Worm (Caenorhabditis elegans): Measurements from ENCODE around the gene cee-1.

The cee-1 gene

DNA sequence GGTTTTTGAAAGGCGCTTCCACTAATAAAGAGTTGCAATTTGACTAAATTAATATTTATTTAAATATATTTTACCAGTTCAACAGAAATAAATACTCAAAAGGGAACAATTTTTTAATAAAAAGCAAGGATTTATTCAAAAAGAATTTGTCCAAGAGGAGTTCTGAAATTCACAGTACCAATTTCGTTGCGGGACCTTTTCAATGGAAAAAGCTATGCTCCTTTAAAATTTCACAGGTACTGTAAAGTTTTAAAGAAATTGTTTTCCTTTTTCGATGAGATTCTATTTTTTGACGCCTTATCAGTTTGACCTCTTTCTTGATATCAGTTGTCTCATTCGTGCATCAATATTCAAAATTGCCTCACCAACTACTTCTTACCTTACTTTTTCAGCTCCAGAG lies 12.2 kb upstream of the cee-1 start, which contains the start of gene tag-340:
Gene tag-340 (plus strand): TSS at position 249 of the 400 bp plus-strand sequence.
- TF ChIP-seq M03D4.4 (tag; optimal IDR thresholded peaks at IDR 0.05), result no peak
- TF ChIP-seq sptf-1 (tag; optimal IDR thresholded peaks at IDR 0.05), result no peak
- TF ChIP-seq unc-62 (GFP tag; optimal IDR thresholded peaks at IDR 0.05), result no peak
- no peak for TF ChIP-seq ces-1 (GFP tag; optimal IDR thresholded peaks at IDR 0.05)
- TF ChIP-seq ceh-43 (GFP tag; optimal IDR thresholded peaks at IDR 0.05), result no peak
- no peak for TF ChIP-seq drap-1 (GFP tag; optimal IDR thresholded peaks at IDR 0.05)
- TF ChIP-seq hlh-1 (tag; optimal IDR thresholded peaks at IDR 0.05), result no peak
- TF ChIP-seq elt-3 (tag; optimal IDR thresholded peaks at IDR 0.05), result no peak
- TF ChIP-seq bed-3 (GFP tag; optimal IDR thresholded peaks at IDR 0.05), result no peak
- no peak for TF ChIP-seq blmp-1 (tag; optimal IDR thresholded peaks at IDR 0.05)
- TF ChIP-seq nhr-76 (tag; optimal IDR thresholded peaks at IDR 0.05), result no peak

DNA sequence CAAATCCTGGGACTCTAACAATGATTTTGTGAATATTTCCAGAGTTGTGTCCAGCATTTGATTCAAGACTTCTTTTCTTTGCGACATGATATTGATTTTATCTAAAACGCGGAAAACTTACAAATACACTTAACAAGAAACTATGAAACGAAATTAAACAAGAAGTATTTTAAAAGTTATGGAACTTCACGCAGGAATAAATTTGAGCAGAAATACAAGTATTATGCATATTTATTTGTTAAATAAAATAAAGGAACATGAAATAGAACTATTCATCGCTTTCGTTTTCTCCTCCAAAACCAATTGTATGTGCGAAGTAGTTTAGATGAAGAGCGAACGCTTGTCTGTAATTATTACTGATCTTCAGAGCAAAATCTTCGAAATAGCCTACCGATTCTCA lies 8.7 kb upstream of the cee-1 start, which contains the start of gene kbp-2:
Gene kbp-2 (minus strand): TSS at position 101 of the 400 bp plus-strand sequence.
- TF ChIP-seq elt-1 (tag; optimal IDR thresholded peaks at IDR 0.05; ENCODE audit: borderline replicate concordance, insufficient read depth) (no peak), M03D4.4 (tag; optimal IDR thresholded peaks at IDR 0.05) (no peak), ham-2 (GFP tag; optimal IDR thresholded peaks at IDR 0.05) (no peak), lin-13 (tag; optimal IDR thresholded peaks at IDR 0.05) (no peak), tbx-8 (GFP tag; optimal IDR thresholded peaks at IDR 0.05) (no peak), snpc-4 (tag; optimal IDR thresholded peaks at IDR 0.05) (no peak), lin-32 (GFP tag; optimal IDR thresholded peaks at IDR 0.05) (no peak), nhr-12 (tag; optimal IDR thresholded peaks at IDR 0.05) (no peak), ces-1 (GFP tag; optimal IDR thresholded peaks at IDR 0.05) (no peak), ceh-43 (GFP tag; optimal IDR thresholded peaks at IDR 0.05) (no peak), mls-2 (tag; optimal IDR thresholded peaks at IDR 0.05) (no peak), unc-39 (tag; optimal IDR thresholded peaks at IDR 0.05) (no peak), nhr-2 (tag; optimal IDR thresholded peaks at IDR 0.05) (no peak), ceh-39 (tag; optimal IDR thresholded peaks at IDR 0.05) (no peak), nhr-237 (tag; optimal IDR thresholded peaks at IDR 0.05) (no peak), mep-1 (tag; optimal IDR thresholded peaks at IDR 0.05) (no peak), blmp-1 (tag; optimal IDR thresholded peaks at IDR 0.05) (no peak), unc-120 (tag; optimal IDR thresholded peaks at IDR 0.05; ENCODE audit: poor library complexity, severe bottlenecking) (no peak)

DNA sequence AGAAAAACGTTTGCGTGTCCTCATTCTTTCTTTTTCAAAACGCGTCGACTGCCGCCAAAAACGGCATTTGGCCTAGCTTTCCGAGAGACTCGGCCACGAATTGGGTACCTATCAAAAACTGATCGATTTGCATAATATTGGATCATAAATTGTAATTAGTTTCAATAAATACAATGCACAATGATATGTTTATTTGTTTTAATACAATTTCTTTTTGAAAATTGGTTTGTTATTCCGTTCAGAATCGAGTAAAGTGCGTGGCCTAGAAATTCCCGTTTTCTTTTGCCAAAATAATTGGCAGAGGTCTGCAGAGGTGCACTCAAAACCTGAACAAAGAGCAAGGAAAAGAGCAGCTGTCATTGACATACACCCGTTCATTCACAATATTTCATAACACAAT lies 7.1 kb upstream of the cee-1 start, which contains the start of gene F26F4.8:
Gene F26F4.8 (minus strand): TSS at position 69 of the 400 bp plus-strand sequence.
- TF ChIP-seq mep-1 (tag; optimal IDR thresholded peaks at IDR 0.05), result peak; percentile 18
- peak; percentile 92 for TF ChIP-seq unc-120 (tag; optimal IDR thresholded peaks at IDR 0.05; ENCODE audit: poor library complexity, severe bottlenecking)
- peak; percentile 26 for TF ChIP-seq sptf-1 (tag; optimal IDR thresholded peaks at IDR 0.05)
- TF ChIP-seq sem-2 (GFP tag; optimal IDR thresholded peaks at IDR 0.05), result no peak
- TF ChIP-seq snpc-4 (tag; optimal IDR thresholded peaks at IDR 0.05), result no peak
- TF ChIP-seq ceh-39 (tag; optimal IDR thresholded peaks at IDR 0.05), result no peak
- peak; percentile 37 for TF ChIP-seq hlh-1 (tag; optimal IDR thresholded peaks at IDR 0.05)
- TF ChIP-seq lin-32 (GFP tag; optimal IDR thresholded peaks at IDR 0.05), result peak; percentile 2
- no peak for TF ChIP-seq mab-5 (tag; optimal IDR thresholded peaks at IDR 0.05)
- peak; percentile 2 for TF ChIP-seq ces-1 (GFP tag; optimal IDR thresholded peaks at IDR 0.05)
- TF ChIP-seq ceh-43 (GFP tag; optimal IDR thresholded peaks at IDR 0.05), result peak; percentile 19
- peak; percentile 43 for TF ChIP-seq ceh-83 (GFP tag; optimal IDR thresholded peaks at IDR 0.05)

DNA sequence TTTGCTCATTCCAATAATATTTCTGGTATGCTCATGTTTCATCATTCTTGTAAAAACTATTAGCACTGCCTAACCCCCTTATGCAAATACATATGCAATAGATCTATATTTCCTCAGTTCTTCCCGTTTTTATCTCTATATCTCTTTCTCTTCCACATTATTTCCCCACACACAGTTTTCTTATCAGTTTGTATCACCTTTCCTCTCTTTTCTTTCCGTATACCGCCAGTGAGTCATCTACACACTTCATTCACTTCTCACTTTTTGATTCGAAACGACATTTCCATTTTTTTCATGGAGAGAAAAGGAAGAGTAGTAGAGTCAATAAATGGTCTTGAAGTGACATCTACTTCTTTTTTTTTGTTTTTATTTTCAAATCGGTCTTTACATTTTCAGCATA lies 6.1 kb upstream of the cee-1 start:
- TF ChIP-seq nhr-76 (tag; optimal IDR thresholded peaks at IDR 0.05) (no peak), nhr-12 (tag; optimal IDR thresholded peaks at IDR 0.05) (no peak), M03D4.4 (tag; optimal IDR thresholded peaks at IDR 0.05) (no peak)

DNA sequence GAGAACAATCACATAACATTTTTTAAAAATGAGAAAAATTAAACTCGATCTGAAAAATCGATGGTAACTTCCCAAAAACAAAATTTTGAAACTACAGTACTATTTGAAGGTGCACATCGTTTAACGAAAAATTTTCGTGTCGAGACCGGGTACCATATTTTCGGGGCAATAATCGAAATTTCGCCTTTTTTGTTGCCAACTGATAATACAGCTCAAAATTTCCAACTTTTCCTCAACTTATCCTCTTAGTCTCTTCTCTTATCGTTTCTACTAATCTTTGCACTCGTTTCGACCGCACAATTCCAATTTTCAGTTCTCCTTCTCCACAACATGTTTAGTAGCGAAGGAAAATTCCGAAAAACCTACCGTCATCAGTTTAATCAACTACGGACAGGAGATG lies 5.6 kb upstream of the cee-1 start, which contains the start of gene rom-1:
Gene rom-1 (plus strand): TSS at position 301 of the 400 bp plus-strand sequence.
- TF ChIP-seq ces-1 (GFP tag; optimal IDR thresholded peaks at IDR 0.05) (no peak), elt-3 (tag; optimal IDR thresholded peaks at IDR 0.05) (no peak), M03D4.4 (tag; optimal IDR thresholded peaks at IDR 0.05) (no peak), sem-2 (GFP tag; optimal IDR thresholded peaks at IDR 0.05) (no peak), bed-3 (GFP tag; optimal IDR thresholded peaks at IDR 0.05) (no peak), hlh-1 (tag; optimal IDR thresholded peaks at IDR 0.05) (no peak), mep-1 (tag; optimal IDR thresholded peaks at IDR 0.05) (no peak), nhr-28 (tag; optimal IDR thresholded peaks at IDR 0.05) (no peak), nhr-12 (tag; optimal IDR thresholded peaks at IDR 0.05) (no peak), mls-2 (tag; optimal IDR thresholded peaks at IDR 0.05) (no peak), lsy-2 (tag; optimal IDR thresholded peaks at IDR 0.05) (no peak), ztf-11 (tag; optimal IDR thresholded peaks at IDR 0.05) (no peak), ceh-43 (GFP tag; optimal IDR thresholded peaks at IDR 0.05) (no peak), blmp-1 (tag; optimal IDR thresholded peaks at IDR 0.05) (no peak), unc-62 (GFP tag; optimal IDR thresholded peaks at IDR 0.05) (no peak), elt-1 (tag; optimal IDR thresholded peaks at IDR 0.05; ENCODE audit: borderline replicate concordance, insufficient read depth) (no peak)

All from whole organism, mixed stage, embryonic.